Worm (Caenorhabditis elegans) whole organism, L4/young adult: ENCODE measurements around the gene dnj-1.

ENCODE experiments used
- W03F9.2 ChIP-seq: fragments of 150-350 bp; optimal IDR thresholded peaks from 2 replicates; lab custom pipeline; 2014; ENCODE audit warnings: missing biosample characterization, missing genetic modification characterization
- him-1 ChIP-seq: sonication (generic microtip); optimal IDR thresholded peaks from 2 replicates; lab custom pipeline; 2016; ENCODE audit warnings: missing genotype, missing genetic modification reagents, missing genetic modification characterization, missing compliant biosample characterization

- TF ChIP-seq him-1 (tag; lab: Kevin White, UChicago) (no peak), W03F9.2 (peak; percentile 49)
Measured at ce11 chrIV:11310624-11311023, 11.8 kb downstream of the dnj-1 start, which contains the start of gene znf-207.
